Worm (Caenorhabditis elegans) whole organism, L4/young adult: ENCODE data around the gene bath-1.

Source experiments
- W03F9.2 ChIP-seq: fragments of 150-350 bp; optimal IDR thresholded peaks from 2 replicates; lab custom pipeline; 2014; ENCODE audit warnings: missing biosample characterization, missing genetic modification characterization
- dao-5 ChIP-seq: sonication (generic microtip); optimal IDR thresholded peaks from 2 replicates; lab custom pipeline; 2016; ENCODE audit warnings: missing genotype, missing genetic modification characterization, moderate library complexity, missing compliant biosample characterization
- him-1 ChIP-seq: sonication (generic microtip); optimal IDR thresholded peaks from 2 replicates; lab custom pipeline; 2016; ENCODE audit warnings: missing genotype, missing genetic modification reagents, missing genetic modification characterization, missing compliant biosample characterization

- TF ChIP-seq him-1 (tag; lab: Kevin White, UChicago) (no peak), dao-5 (no peak), W03F9.2 (tag; lab: Kevin White, UChicago) (no peak)
Measured at ce11 chrII:2071429-2071828, 42.8 kb upstream of the bath-1 start, which contains the start of gene F07E5.7.
